Fruit fly (Drosophila melanogaster) whole organism, wandering third instar larva: Measurements from ENCODE around the gene CG42346.

Experiments used
- Dif ChIP-seq: fragments of 200-275, 200-300 bp; sonication (Bioruptor generic); optimal IDR thresholded peaks from 2 replicates; lab custom pipeline; 2018; ENCODE audit warnings: missing biosample characterization, missing genetic modification characterization; ENCODE audit not compliant: partially characterized antibody
- Hnf4 ChIP-seq: fragments of 200-800 bp; sonication (Bioruptor generic); optimal IDR thresholded peaks from 2 replicates; lab custom pipeline; 2016; ENCODE audit warnings: missing biosample characterization, mild to moderate bottlenecking, missing genetic modification characterization
- lola ChIP-seq: fragments of >200 bp; optimal IDR thresholded peaks from 2 replicates; lab custom pipeline; 2017; ENCODE audit warnings: missing biosample characterization, missing genetic modification characterization
- psq ChIP-seq: fragments of 200-800 bp; sonication (Bioruptor generic); optimal IDR thresholded peaks from 3 replicates; lab custom pipeline; 2017; ENCODE audit warnings: missing biosample characterization, mild to moderate bottlenecking, missing genetic modification characterization, moderate library complexity
- usp ChIP-seq: fragments of >200 bp; optimal IDR thresholded peaks from 2 replicates; lab custom pipeline; 2017; ENCODE audit warnings: missing biosample characterization, missing genetic modification characterization

DNA sequence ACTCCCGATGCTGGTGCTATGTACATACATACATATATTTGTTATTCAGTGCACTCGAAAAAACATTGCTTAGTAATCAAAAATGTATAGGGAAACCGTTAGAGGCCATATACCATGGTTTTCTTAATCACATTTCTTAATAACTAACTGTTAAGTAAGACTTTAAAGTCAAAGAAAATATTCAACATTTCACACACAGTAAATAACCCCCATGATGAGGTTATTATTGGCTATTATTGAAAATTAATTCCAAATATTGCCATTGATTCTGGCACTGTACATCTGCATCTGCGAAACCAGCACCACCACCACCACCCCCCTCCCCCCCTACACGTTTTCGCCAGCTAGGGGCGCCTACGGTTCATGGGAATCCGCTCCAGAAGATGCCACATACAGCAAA is 15.0 kb downstream of the CG42346 start:
- TF ChIP-seq lola (GFP tag; lab: Kevin White, UChicago) (no peak), Dif (no peak), usp (no peak), psq (GFP tag; lab: Kevin White, UChicago) (no peak), Hnf4 (GFP tag; lab: Kevin White, UChicago) (no peak)
